Fruit fly (Drosophila melanogaster) whole organism, wandering third instar larva: ENCODE data around the gene CG4045.
A peak's percentile ranks its signal among the peaks of the same experiment; 100 is the strongest.

Source experiments
- Abd-B ChIP-seq: fragments of >200 bp; optimal IDR thresholded peaks from 2 replicates; lab custom pipeline; 2017; ENCODE audit warnings: missing biosample characterization, missing genetic modification characterization
- CG32264 ChIP-seq: fragments of 200-800 bp; sonication (Bioruptor generic); optimal IDR thresholded peaks from 2 replicates; lab custom pipeline; 2016; ENCODE audit warnings: missing biosample characterization, missing genetic modification characterization
- CG9705 ChIP-seq: fragments of 200-800 bp; sonication (Bioruptor generic); optimal IDR thresholded peaks from 2 replicates; lab custom pipeline; 2018; ENCODE audit warnings: missing biosample characterization, mild to moderate bottlenecking, missing genetic modification characterization
- CrebA ChIP-seq: fragments of 200-800 bp; sonication (Bioruptor generic); optimal IDR thresholded peaks from 2 replicates; lab custom pipeline; 2016; ENCODE audit warnings: missing biosample characterization, mild to moderate bottlenecking, missing genetic modification characterization, borderline replicate concordance
- Dfd ChIP-seq: fragments of >200 bp; optimal IDR thresholded peaks from 2 replicates; lab custom pipeline; 2017; ENCODE audit warnings: missing biosample characterization, missing genetic modification characterization
- Dif ChIP-seq: fragments of 200-275, 200-300 bp; sonication (Bioruptor generic); optimal IDR thresholded peaks from 2 replicates; lab custom pipeline; 2018; ENCODE audit warnings: missing biosample characterization, missing genetic modification characterization; ENCODE audit not compliant: partially characterized antibody
- GATAd ChIP-seq: sonication (Bioruptor generic); optimal IDR thresholded peaks from 2 replicates; lab custom pipeline; 2016; ENCODE audit warnings: missing biosample characterization, missing genetic modification characterization
- HLH106 ChIP-seq: fragments of 200-800 bp; optimal IDR thresholded peaks from 3 replicates; lab custom pipeline; 2019; ENCODE audit warnings: missing biosample characterization, mild to moderate bottlenecking, missing genetic modification characterization, moderate library complexity
- Hnf4 ChIP-seq: fragments of 200-800 bp; sonication (Bioruptor generic); optimal IDR thresholded peaks from 2 replicates; lab custom pipeline; 2016; ENCODE audit warnings: missing biosample characterization, mild to moderate bottlenecking, missing genetic modification characterization
- Hr78 ChIP-seq: fragments of >200 bp; optimal IDR thresholded peaks from 2 replicates; lab custom pipeline; 2017; ENCODE audit warnings: missing biosample characterization, missing genetic modification characterization
- Hr83 ChIP-seq: fragments of 200-300 bp; sonication (Bioruptor generic); optimal IDR thresholded peaks from 2 replicates; lab custom pipeline; 2016; ENCODE audit warnings: missing biosample characterization, mild to moderate bottlenecking, missing genetic modification characterization, moderate library complexity; ENCODE audit not compliant: poor library complexity, severe bottlenecking
- Jra ChIP-seq: sonication (Bioruptor generic); optimal IDR thresholded peaks from 2 replicates; lab custom pipeline; 2016; ENCODE audit warnings: missing biosample characterization, missing genetic modification characterization
- Mio ChIP-seq: sonication (Bioruptor generic); optimal IDR thresholded peaks from 2 replicates; lab custom pipeline; 2016; ENCODE audit warnings: missing biosample characterization, missing genetic modification characterization
- Myc ChIP-seq: fragments of >200 bp; optimal IDR thresholded peaks from 2 replicates; lab custom pipeline; 2017
- N ChIP-seq: fragments of >200 bp; optimal IDR thresholded peaks from 2 replicates; lab custom pipeline; 2018; ENCODE audit warnings: missing biosample characterization, missing external identifiers, missing genetic modification characterization
- OdsH ChIP-seq: fragments of 200-800 bp; sonication (Bioruptor generic); optimal IDR thresholded peaks from 2 replicates; lab custom pipeline; 2016; ENCODE audit warnings: missing biosample characterization, mild to moderate bottlenecking, missing genetic modification characterization
- Rel ChIP-seq, 2 experiments: fragments of 200-800 bp; sonication (Bioruptor generic) in 1 of 2; optimal IDR thresholded peaks; 2 replicates in 1 of 2; 3 replicates in 1 of 2; lab custom pipeline; 2016 to 2019; ENCODE audit warnings: mild to moderate bottlenecking in 2 of 2, missing biosample characterization in 2 of 2, missing genetic modification characterization in 2 of 2, moderate library complexity in 1 of 2
- Sp1 ChIP-seq: fragments of 200-800 bp; sonication (Bioruptor generic); optimal IDR thresholded peaks from 3 replicates; lab custom pipeline; 2019; ENCODE audit warnings: missing biosample characterization, mild to moderate bottlenecking, missing genetic modification characterization, moderate library complexity
- Vsx2 ChIP-seq: fragments of 200-300, 225-300 bp; sonication (Bioruptor generic); optimal IDR thresholded peaks from 2 replicates; lab custom pipeline; 2018; ENCODE audit warnings: missing biosample characterization, missing genetic modification characterization; ENCODE audit not compliant: partially characterized antibody
- br ChIP-seq: fragments of 200-800 bp; sonication (Bioruptor generic); optimal IDR thresholded peaks from 2 replicates; lab custom pipeline; 2016; ENCODE audit warnings: missing biosample characterization, missing genetic modification characterization
- brk ChIP-seq: fragments of 200-800 bp; sonication (Bioruptor generic); optimal IDR thresholded peaks from 2 replicates; lab custom pipeline; 2016; ENCODE audit warnings: missing biosample characterization, mild to moderate bottlenecking, missing genetic modification characterization
- dl ChIP-seq, 2 experiments: fragments of 175-275, 200-275 bp in 1 of 2; fragments of 200-275 bp in 1 of 2; sonication (Bioruptor generic); optimal IDR thresholded peaks; lab custom pipeline; 2018; ENCODE audit warnings: mild to moderate bottlenecking in 2 of 2, missing biosample characterization in 2 of 2, missing genetic modification characterization in 2 of 2, moderate library complexity in 2 of 2; ENCODE audit not compliant: partially characterized antibody in 2 of 2, insufficient read depth in 1 of 2
- dmrt93B ChIP-seq: fragments of 200-800 bp; sonication (Bioruptor generic); optimal IDR thresholded peaks from 2 replicates; lab custom pipeline; 2018; ENCODE audit warnings: missing biosample characterization, mild to moderate bottlenecking, missing genetic modification characterization
- dsf ChIP-seq: sonication (Bioruptor generic); optimal IDR thresholded peaks from 2 replicates; lab custom pipeline; 2016; ENCODE audit warnings: missing biosample characterization, missing genetic modification characterization, borderline replicate concordance
- ey ChIP-seq: fragments of 200-800 bp; sonication (Bioruptor generic); optimal IDR thresholded peaks from 2 replicates; lab custom pipeline; 2016; ENCODE audit warnings: missing biosample characterization, missing genetic modification characterization
- foxo ChIP-seq, 2 experiments: fragments of 200-800 bp; sonication (Bioruptor generic); optimal IDR thresholded peaks; 2 replicates in 1 of 2; 3 replicates in 1 of 2; lab custom pipeline; 2016 to 2017; ENCODE audit warnings: missing biosample characterization in 2 of 2, missing genetic modification characterization in 2 of 2
- fru ChIP-seq: fragments of 200-800 bp; sonication (Bioruptor generic); optimal IDR thresholded peaks from 3 replicates; lab custom pipeline; 2016; ENCODE audit warnings: missing biosample characterization, mild to moderate bottlenecking, missing genetic modification characterization
- h ChIP-seq: fragments of 200-800 bp; sonication (Bioruptor generic); optimal IDR thresholded peaks from 3 replicates; lab custom pipeline; 2016; ENCODE audit warnings: missing biosample characterization, mild to moderate bottlenecking, missing genetic modification characterization
- jim ChIP-seq: fragments of 175-275, 200-325 bp; sonication (Bioruptor generic); optimal IDR thresholded peaks from 2 replicates; lab custom pipeline; 2016; ENCODE audit warnings: missing biosample characterization, mild to moderate bottlenecking, missing genetic modification characterization
- lola ChIP-seq: fragments of >200 bp; optimal IDR thresholded peaks from 2 replicates; lab custom pipeline; 2017; ENCODE audit warnings: missing biosample characterization, missing genetic modification characterization
- pan ChIP-seq: fragments of >200 bp; optimal IDR thresholded peaks from 2 replicates; lab custom pipeline; 2017
- psq ChIP-seq: fragments of 200-800 bp; sonication (Bioruptor generic); optimal IDR thresholded peaks from 3 replicates; lab custom pipeline; 2017; ENCODE audit warnings: missing biosample characterization, mild to moderate bottlenecking, missing genetic modification characterization, moderate library complexity
- rgr ChIP-seq: fragments of 200-800 bp; sonication (Bioruptor generic); optimal IDR thresholded peaks from 3 replicates; lab custom pipeline; 2016; ENCODE audit warnings: missing biosample characterization, mild to moderate bottlenecking, missing genetic modification characterization
- sage ChIP-seq: fragments of 200-800 bp; sonication (Bioruptor generic); optimal IDR thresholded peaks from 2 replicates; lab custom pipeline; 2016; ENCODE audit warnings: missing biosample characterization, mild to moderate bottlenecking, missing genetic modification characterization
- sv ChIP-seq: fragments of 200-800 bp; sonication (Bioruptor generic); optimal IDR thresholded peaks from 3 replicates; lab custom pipeline; 2016; ENCODE audit warnings: missing biosample characterization, missing genetic modification characterization
- tai ChIP-seq: sonication (Bioruptor generic); optimal IDR thresholded peaks from 2 replicates; lab custom pipeline; 2016; ENCODE audit warnings: missing biosample characterization, missing genetic modification characterization
- usp ChIP-seq: fragments of >200 bp; optimal IDR thresholded peaks from 2 replicates; lab custom pipeline; 2017; ENCODE audit warnings: missing biosample characterization, missing genetic modification characterization
- woc ChIP-seq: sonication (Bioruptor generic); optimal IDR thresholded peaks from 2 replicates; lab custom pipeline; 2016; ENCODE audit warnings: missing biosample characterization, mild to moderate bottlenecking, missing genetic modification characterization

The CG4045 gene

DNA sequence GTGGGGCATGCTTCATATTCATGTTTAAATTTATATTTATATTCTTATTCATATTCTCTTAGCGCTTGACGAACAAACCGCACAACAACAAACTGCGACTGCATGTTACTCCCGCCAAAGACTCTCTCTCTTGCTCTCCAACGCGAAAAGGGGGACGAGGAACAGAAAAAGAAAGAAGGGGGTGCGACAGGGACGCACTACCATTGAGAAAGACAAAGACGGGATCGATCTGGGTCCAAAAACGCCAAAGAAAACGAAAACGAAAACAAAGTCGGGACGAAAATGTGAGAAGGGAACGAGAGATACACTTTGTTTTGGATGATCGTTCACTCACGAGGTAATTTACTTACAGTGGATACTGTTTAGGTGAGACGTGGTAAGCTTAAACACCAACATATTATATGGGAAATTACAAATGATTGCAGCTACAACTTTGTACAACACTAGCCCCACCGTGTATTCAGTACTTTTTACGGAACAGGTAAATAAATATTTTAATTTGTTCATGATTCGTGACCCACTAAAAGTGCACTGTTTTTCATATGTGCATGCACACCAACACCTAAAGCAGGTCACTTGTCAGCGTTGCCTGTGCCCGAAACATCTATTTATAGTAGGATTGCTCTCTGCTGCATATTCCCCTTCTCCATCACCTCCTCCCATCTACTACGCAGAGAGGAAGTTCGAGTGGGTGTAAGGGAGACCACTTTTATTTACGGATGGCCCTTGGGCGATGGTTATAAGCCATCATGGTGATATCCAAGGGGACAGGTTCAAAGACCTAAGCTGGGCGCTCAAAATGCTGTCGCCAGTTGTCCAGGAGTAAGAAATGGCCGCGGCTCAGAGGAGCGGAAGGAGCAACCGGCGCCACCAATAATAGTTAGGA lies 46.3 kb upstream of the CG4045 start:
- TF ChIP-seq lola (GFP tag; lab: Kevin White, UChicago) (no peak), Mio (no peak), CrebA (GFP tag; lab: Kevin White, UChicago) (no peak), foxo (GFP tag; optimal IDR thresholded peaks at IDR 0.05; lab: Kevin White, UChicago) (peak in 1 of 2 experiments; percentile 79), ey (GFP tag; lab: Kevin White, UChicago) (peak; percentile 71), Hr83 (GFP tag; lab: Kevin White, UChicago) (no peak), sv (GFP tag; lab: Kevin White, UChicago) (no peak), brk (GFP tag; lab: Kevin White, UChicago) (peak; percentile 61), pan (lab: Kevin White, UChicago) (no peak), CG9705 (GFP tag; lab: Kevin White, UChicago) (peak; percentile 1), HLH106 (peak; percentile 64), fru (GFP tag; lab: Kevin White, UChicago) (peak; percentile 85), Hr78 (GFP tag; lab: Kevin White, UChicago) (no peak), rgr (GFP tag; lab: Kevin White, UChicago) (peak; percentile 72), N (no peak), sage (GFP tag; lab: Kevin White, UChicago) (no peak), dl (GFP tag; optimal IDR thresholded peaks at IDR 0.05; lab: Kevin White, UChicago; ENCODE audit: insufficient read depth in 1 of 2, partially characterized antibody in 2 of 2) (no peak), dmrt93B (GFP tag; lab: Kevin White, UChicago) (no peak), br (GFP tag; lab: Kevin White, UChicago) (peak; percentile 62), h (GFP tag; lab: Kevin White, UChicago) (peak; percentile 76), Abd-B (GFP tag; lab: Kevin White, UChicago) (no peak), Rel (GFP tag; optimal IDR thresholded peaks at IDR 0.05; lab: Kevin White, UChicago) (no peak), Rel (tag; optimal IDR thresholded peaks at IDR 0.05; lab: Kevin White, UChicago) (peak; percentile 45), Hnf4 (GFP tag; lab: Kevin White, UChicago) (peak; percentile 59), Jra (GFP tag; lab: Kevin White, UChicago) (peak; percentile 2), woc (GFP tag; lab: Kevin White, UChicago) (peak; percentile 77), jim (GFP tag; lab: Kevin White, UChicago) (no peak), psq (GFP tag; lab: Kevin White, UChicago) (peak; percentile 97), CG32264 (GFP tag; lab: Kevin White, UChicago) (no peak), usp (GFP tag; lab: Kevin White, UChicago) (no peak), Dif (GFP tag; lab: Kevin White, UChicago) (peak; percentile 56), tai (no peak), dsf (GFP tag; lab: Kevin White, UChicago) (no peak), Myc (lab: Kevin White, UChicago) (no peak), Dfd (GFP tag; lab: Kevin White, UChicago) (no peak), OdsH (GFP tag; lab: Kevin White, UChicago) (peak; percentile 67), Vsx2 (peak; percentile 2), Sp1 (GFP tag; lab: Kevin White, UChicago) (peak; percentile 39), GATAd (no peak)

- TF ChIP-seq Myc (lab: Kevin White, UChicago) (peak; percentile 74), Hnf4 (GFP tag; lab: Kevin White, UChicago) (no peak)
These were observed 37.0 kb upstream of the CG4045 start for dm6 chrX:2112660-2113059.
